Worm (Caenorhabditis elegans) whole organism, L4 larva: ENCODE results near the gene Y116A8C.20.

Experiments used
- ceh-28 ChIP-seq: fragments of 150-350 bp; optimal IDR thresholded peaks from 2 replicates; lab custom pipeline; 2014; ENCODE audit warnings: missing biosample characterization, missing genetic modification reagents, missing genetic modification characterization
- ceh-82 ChIP-seq: sonication (generic microtip); optimal IDR thresholded peaks from 2 replicates; lab custom pipeline; 2017; ENCODE audit warnings: missing biosample characterization, missing genetic modification characterization
- daf-8 ChIP-seq: fragments of 200-800 bp; sonication (Bioruptor generic); IDR thresholded peaks from 2 replicates; pipeline ENCODE4 v1.3.6; 2022; ENCODE audit warnings: missing genetic modification characterization, missing compliant biosample characterization
- nhr-10 ChIP-seq: fragments of 150-350 bp; optimal IDR thresholded peaks from 2 replicates; lab custom pipeline; 2014; ENCODE audit warnings: missing biosample characterization, missing genetic modification characterization
- nhr-237 ChIP-seq: sonication (generic microtip); optimal IDR thresholded peaks from 2 replicates; lab custom pipeline; 2017; ENCODE audit warnings: missing biosample characterization, missing genetic modification characterization
- zag-1 ChIP-seq: fragments of 150-350 bp; optimal IDR thresholded peaks from 2 replicates; lab custom pipeline; 2014; ENCODE audit warnings: missing biosample characterization, missing genetic modification characterization

DNA sequence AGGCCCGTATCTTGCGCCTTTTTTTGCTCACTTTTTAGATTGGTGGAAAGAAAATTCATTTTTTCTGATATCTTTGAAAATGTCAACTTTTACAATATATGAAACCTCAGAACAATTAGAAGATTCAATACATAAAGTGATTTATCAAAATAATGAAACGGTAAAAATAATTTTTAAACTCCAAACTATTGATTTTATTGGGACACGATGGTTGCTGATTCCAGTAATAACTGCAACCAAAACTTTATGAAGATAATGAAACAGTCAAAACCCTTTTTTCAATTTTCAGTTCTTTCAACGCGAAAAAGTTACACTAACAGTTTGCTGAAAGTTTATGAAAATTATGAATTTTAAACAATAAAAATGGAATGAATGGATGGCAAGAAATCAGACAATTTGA, 19.7 kb upstream of the Y116A8C.20 start:
- TF ChIP-seq nhr-237 = no peak
- no peak for TF ChIP-seq ceh-28
- TF ChIP-seq nhr-10 (tag; lab: Kevin White, UChicago) = no peak
- TF ChIP-seq ceh-82 (tag; lab: Kevin White, UChicago) = no peak
- no peak for TF ChIP-seq daf-8
- no peak for TF ChIP-seq zag-1 (tag; lab: Kevin White, UChicago)
